Worm (Caenorhabditis elegans) whole organism, young adult: ENCODE data around the gene Y116A8C.468.

Experiments used
- B0035.1 ChIP-seq: sonication (generic microtip); optimal IDR thresholded peaks from 2 replicates; lab custom pipeline; 2016; ENCODE audit warnings: missing genetic modification characterization, mild to moderate bottlenecking, missing compliant biosample characterization, missing genotype, missing genetic modification reagents
- F22D6.2 ChIP-seq: sonication (generic microtip); optimal IDR thresholded peaks from 2 replicates; lab custom pipeline; 2016; ENCODE audit warnings: mild to moderate bottlenecking, missing genetic modification characterization, missing compliant biosample characterization
- F23B12.7 ChIP-seq: sonication (generic microtip); optimal IDR thresholded peaks from 2 replicates; lab custom pipeline; 2017; ENCODE audit warnings: missing genetic modification characterization, mild to moderate bottlenecking, missing compliant biosample characterization, antibody characterized with exemption, moderate library complexity; ENCODE audit not compliant: insufficient read depth
- F55B11.4 ChIP-seq: sonication (generic microtip); optimal IDR thresholded peaks from 2 replicates; lab custom pipeline; 2016; ENCODE audit warnings: missing compliant biosample characterization, missing genetic modification characterization, borderline replicate concordance; ENCODE audit not compliant: insufficient read depth
- T07F8.4 ChIP-seq: sonication (generic microtip); optimal IDR thresholded peaks from 2 replicates; lab custom pipeline; 2016; ENCODE audit warnings: mild to moderate bottlenecking, missing genetic modification characterization, moderate library complexity, missing compliant biosample characterization
- Y79H2A.3 ChIP-seq: fragments of 200-800 bp; sonication (Bioruptor generic); conservative IDR thresholded peaks from 2 replicates; pipeline ENCODE4 v1.3.6; 2022; ENCODE audit warnings: missing genetic modification reagents, missing genetic modification characterization, missing compliant biosample characterization
- athp-1 ChIP-seq: sonication (generic microtip); optimal IDR thresholded peaks from 2 replicates; lab custom pipeline; 2017; ENCODE audit warnings: mild to moderate bottlenecking, missing genetic modification characterization, missing compliant biosample characterization
- attf-5 ChIP-seq: fragments of 200-800 bp; sonication (Bioruptor generic); optimal IDR thresholded peaks from 2 replicates; lab custom pipeline; 2018; ENCODE audit warnings: mild to moderate bottlenecking, missing genetic modification characterization, missing compliant biosample characterization
- attf-6 ChIP-seq: fragments of 200-800 bp; sonication (Bioruptor generic); IDR thresholded peaks from 2 replicates; pipeline ENCODE4 v1.3.6; 2022; ENCODE audit warnings: missing genetic modification reagents, missing genetic modification characterization, missing compliant biosample characterization
- cebp-1 ChIP-seq, 2 experiments: fragments of 200-800 bp in 1 of 2; sonication (Bioruptor generic) in 1 of 2; sonication (generic microtip) in 1 of 2; IDR thresholded peaks in 1 of 2; optimal IDR thresholded peaks in 1 of 2; 2 replicates each; pipeline versions ENCODE4 v1.3.6 to Lab custom; 2017 to 2022; ENCODE audit warnings: missing compliant biosample characterization in 2 of 2, missing genetic modification characterization in 2 of 2, mild to moderate bottlenecking in 1 of 2, missing genetic modification reagents in 1 of 2, moderate library complexity in 1 of 2
- ceh-27 ChIP-seq: fragments of 200-800 bp; sonication (Bioruptor generic); optimal IDR thresholded peaks from 2 replicates; lab custom pipeline; 2018; ENCODE audit warnings: mild to moderate bottlenecking, missing genetic modification characterization, moderate library complexity, missing compliant biosample characterization
- ceh-40 ChIP-seq: fragments of 200-800 bp; sonication (Bioruptor generic); IDR thresholded peaks from 2 replicates; pipeline ENCODE4 v1.3.6; 2022; ENCODE audit warnings: missing genetic modification characterization, missing compliant biosample characterization
- ceh-79 ChIP-seq: sonication (generic microtip); optimal IDR thresholded peaks from 2 replicates; lab custom pipeline; 2017; ENCODE audit warnings: mild to moderate bottlenecking, missing genetic modification characterization, missing compliant biosample characterization
- dox-1 ChIP-seq: fragments of 200-800 bp; sonication (Bioruptor generic); IDR thresholded peaks from 2 replicates; pipeline ENCODE4 v1.3.6; 2022; ENCODE audit warnings: missing genetic modification reagents, missing genetic modification characterization, missing compliant biosample characterization
- dpl-1 ChIP-seq: fragments of 150-350 bp; optimal IDR thresholded peaks from 2 replicates; lab custom pipeline; 2014; ENCODE audit warnings: missing biosample characterization, missing genetic modification reagents, missing genetic modification characterization
- egrh-3 ChIP-seq: fragments of 200-800 bp; sonication (Bioruptor generic); IDR thresholded peaks from 2 replicates; pipeline ENCODE4 v1.3.6; 2022; ENCODE audit warnings: missing genetic modification reagents, missing genetic modification characterization, missing compliant biosample characterization
- ekl-4 ChIP-seq: fragments of 200-800 bp; sonication (Bioruptor generic); IDR thresholded peaks from 2 replicates; pipeline ENCODE4 v1.3.6; 2022; ENCODE audit warnings: missing genetic modification reagents, missing genetic modification characterization, missing compliant biosample characterization
- fkh-3 ChIP-seq: sonication (generic microtip); optimal IDR thresholded peaks from 2 replicates; lab custom pipeline; 2016; ENCODE audit warnings: mild to moderate bottlenecking, missing genetic modification characterization, missing compliant biosample characterization
- gei-17 ChIP-seq: fragments of 200-800 bp; sonication (Bioruptor generic); optimal IDR thresholded peaks from 2 replicates; lab custom pipeline; 2018; ENCODE audit warnings: mild to moderate bottlenecking, missing genetic modification characterization, missing compliant biosample characterization
- hmg-1.2 ChIP-seq: fragments of 200-800 bp; sonication (Bioruptor generic); IDR thresholded peaks from 2 replicates; pipeline ENCODE4 v1.3.6; 2022; ENCODE audit warnings: missing genetic modification reagents, missing genetic modification characterization, missing compliant biosample characterization
- let-607 ChIP-seq, 2 experiments: fragments of 200-800 bp in 1 of 2; sonication (Bioruptor generic) in 1 of 2; sonication (generic microtip) in 1 of 2; optimal IDR thresholded peaks; 2 replicates each; lab custom pipeline; 2016 to 2018; ENCODE audit warnings: mild to moderate bottlenecking in 2 of 2, missing compliant biosample characterization in 2 of 2, missing genetic modification characterization in 2 of 2, moderate library complexity in 2 of 2, missing genotype in 1 of 2
- lin-35 ChIP-seq, 3 experiments: fragments of 150-350 bp in 2 of 3; sonication (generic microtip) in 1 of 3; optimal IDR thresholded peaks; 2 replicates each; lab custom pipeline; 2014 to 2018; ENCODE audit warnings: missing biosample characterization in 3 of 3, missing genetic modification characterization in 3 of 3, missing genetic modification reagents in 3 of 3
- lin-40 ChIP-seq: sonication (generic microtip); optimal IDR thresholded peaks from 2 replicates; lab custom pipeline; 2016; ENCODE audit warnings: missing genetic modification characterization, mild to moderate bottlenecking, missing compliant biosample characterization, missing genotype, missing genetic modification reagents
- madf-3 ChIP-seq: fragments of 200-800 bp; sonication (Bioruptor generic); IDR thresholded peaks from 2 replicates; pipeline ENCODE4 v1.3.6; 2022; ENCODE audit warnings: missing genetic modification reagents, missing genetic modification characterization, missing compliant biosample characterization
- madf-6 ChIP-seq: fragments of 200-800 bp; sonication (Bioruptor generic); IDR thresholded peaks from 2 replicates; pipeline ENCODE4 v1.3.6; 2022; ENCODE audit warnings: missing genetic modification reagents, missing genetic modification characterization, missing compliant biosample characterization
- madf-8 ChIP-seq: fragments of 200-800 bp; sonication (Bioruptor generic); conservative IDR thresholded peaks from 2 replicates; pipeline ENCODE4 v1.3.6; 2022; ENCODE audit warnings: missing genetic modification reagents, missing genetic modification characterization, missing compliant biosample characterization
- nhr-80 ChIP-seq: sonication (generic microtip); optimal IDR thresholded peaks from 2 replicates; lab custom pipeline; 2016; ENCODE audit warnings: missing genetic modification characterization, missing compliant biosample characterization
- pbrm-1 ChIP-seq: fragments of 200-800 bp; sonication (Bioruptor generic); IDR thresholded peaks from 2 replicates; pipeline ENCODE4 v1.3.6; 2022; ENCODE audit warnings: missing genetic modification reagents, missing genetic modification characterization, missing compliant biosample characterization
- rcor-1 ChIP-seq: fragments of 200-800 bp; sonication (Bioruptor generic); IDR thresholded peaks from 2 replicates; pipeline ENCODE4 v1.3.6; 2022; ENCODE audit warnings: missing genetic modification reagents, missing genetic modification characterization, missing compliant biosample characterization
- rec-8 ChIP-seq, 2 experiments: sonication (generic microtip); optimal IDR thresholded peaks; 2 replicates each; lab custom pipeline; 2016; ENCODE audit warnings: mild to moderate bottlenecking in 2 of 2, missing genetic modification characterization in 2 of 2, missing genetic modification reagents in 2 of 2, missing genotype in 2 of 2, missing biosample characterization in 1 of 2, missing compliant biosample characterization in 1 of 2, moderate library complexity in 1 of 2
- rpc-1 ChIP-seq, 2 experiments: fragments of 150-350 bp in 1 of 2; sonication (generic microtip) in 1 of 2; optimal IDR thresholded peaks; 2 replicates each; lab custom pipeline; 2014 to 2018; ENCODE audit warnings: missing biosample characterization in 1 of 2, missing genetic modification characterization in 1 of 2, missing genetic modification reagents in 1 of 2, missing genotype in 1 of 2
- sdz-38 ChIP-seq: sonication (generic microtip); optimal IDR thresholded peaks from 2 replicates; lab custom pipeline; 2016; ENCODE audit warnings: missing genotype, missing genetic modification characterization, missing compliant biosample characterization
- snpc-1.1 ChIP-seq: sonication (generic microtip); optimal IDR thresholded peaks from 2 replicates; lab custom pipeline; 2017; ENCODE audit warnings: missing genetic modification characterization, mild to moderate bottlenecking, missing compliant biosample characterization, antibody characterized with exemption, moderate library complexity, missing genotype, missing genetic modification reagents; ENCODE audit not compliant: insufficient read depth
- snpc-1.3 ChIP-seq: sonication (generic microtip); optimal IDR thresholded peaks from 2 replicates; lab custom pipeline; 2017; ENCODE audit warnings: missing genetic modification characterization, mild to moderate bottlenecking, missing compliant biosample characterization, antibody characterized with exemption, moderate library complexity, missing genotype, missing genetic modification reagents; ENCODE audit not compliant: insufficient read depth
- snpc-3.4 ChIP-seq: sonication (generic microtip); optimal IDR thresholded peaks from 2 replicates; lab custom pipeline; 2017; ENCODE audit warnings: missing genetic modification characterization, mild to moderate bottlenecking, missing compliant biosample characterization, antibody characterized with exemption, moderate library complexity, missing genotype, missing genetic modification reagents
- snpc-4 ChIP-seq, 5 experiments: fragments of 150-350 bp in 1 of 5; sonication (generic microtip) in 4 of 5; optimal IDR thresholded peaks; 2 replicates each; lab custom pipeline; 2014 to 2018; ENCODE audit warnings: missing genetic modification characterization in 5 of 5, missing biosample characterization in 3 of 5, antibody characterized with exemption in 2 of 5, mild to moderate bottlenecking in 2 of 5, missing compliant biosample characterization in 2 of 5, missing genotype in 2 of 5, moderate library complexity in 2 of 5, missing genetic modification reagents in 1 of 5
- sptf-2 ChIP-seq: fragments of 200-800 bp; sonication (Bioruptor generic); optimal IDR thresholded peaks from 2 replicates; lab custom pipeline; 2018; ENCODE audit warnings: mild to moderate bottlenecking, missing genetic modification characterization, missing compliant biosample characterization
- tbp1 ChIP-seq: fragments of 200-800 bp; sonication (Bioruptor generic); optimal IDR thresholded peaks from 2 replicates; lab custom pipeline; 2018; ENCODE audit warnings: mild to moderate bottlenecking, missing genetic modification characterization, missing compliant biosample characterization
- unc-130 ChIP-seq: sonication (generic microtip); optimal IDR thresholded peaks from 2 replicates; lab custom pipeline; 2016; ENCODE audit warnings: missing genetic modification reagents, missing genetic modification characterization, missing compliant biosample characterization
- unc-62 ChIP-seq: fragments of 150-350 bp; optimal IDR thresholded peaks from 2 replicates; lab custom pipeline; 2014; ENCODE audit warnings: missing biosample characterization, missing genetic modification reagents, missing genetic modification characterization
- zim-3 ChIP-seq: sonication (generic microtip); optimal IDR thresholded peaks from 2 replicates; lab custom pipeline; 2017; ENCODE audit warnings: mild to moderate bottlenecking, missing genetic modification characterization, moderate library complexity, missing compliant biosample characterization
- ztf-18 ChIP-seq: sonication (generic microtip); optimal IDR thresholded peaks from 2 replicates; lab custom pipeline; 2016; ENCODE audit warnings: missing genotype, mild to moderate bottlenecking, missing genetic modification characterization, missing compliant biosample characterization
- ztf-25 ChIP-seq: fragments of 200-800 bp; sonication (Bioruptor generic); IDR thresholded peaks from 2 replicates; pipeline ENCODE4 v1.3.6; 2022; ENCODE audit warnings: missing genetic modification reagents, missing genetic modification characterization, missing compliant biosample characterization
- ztf-28 ChIP-seq: fragments of 200-800 bp; sonication (Bioruptor generic); IDR thresholded peaks from 2 replicates; pipeline ENCODE4 v1.3.6; 2022; ENCODE audit warnings: missing genetic modification reagents, missing genetic modification characterization, missing compliant biosample characterization
- ztf-6 ChIP-seq: fragments of 200-800 bp; sonication (Bioruptor generic); IDR thresholded peaks from 2 replicates; pipeline ENCODE4 v1.3.6; 2022; ENCODE audit warnings: missing genetic modification reagents, missing genetic modification characterization, missing compliant biosample characterization

Gene Y116A8C.468

ce11 chrIV:16946746-16947145, 28.6 kb downstream of the Y116A8C.468 start, which contains the start of the genes Y116A8C.9 and arf-6:
Gene Y116A8C.9 (minus strand): TSS chrIV:16946800.
Gene arf-6 (plus strand): TSS chrIV:16947120.
- TF ChIP-seq ztf-6 (GFP tag; lab: Robert Waterston, UW) (no peak), rec-8 (tag; optimal IDR thresholded peaks at IDR 0.05; lab: Kevin White, UChicago) (peak in 1 of 2 experiments; percentile 1), madf-6 (GFP tag; lab: Robert Waterston, UW) (peak; percentile 56; the same call in 1 of the 2 replicates), sptf-2 (GFP tag; lab: Kevin White, UChicago) (no peak), zim-3 (tag; lab: Kevin White, UChicago) (no peak), madf-8 (GFP tag; lab: Robert Waterston, UW) (no peak), ekl-4 (GFP tag; lab: Robert Waterston, UW) (0 out of 2 replicates have a peak, but pooled peaks have one; percentile 33), snpc-1.1 (tag; lab: Kevin White, UChicago) (peak; percentile 70), F23B12.7 (peak; percentile 49), ztf-25 (GFP tag; lab: Robert Waterston, UW) (no peak), ceh-27 (GFP tag; lab: Kevin White, UChicago) (peak; percentile 56), snpc-1.3 (tag; lab: Kevin White, UChicago) (peak; percentile 89), attf-6 (GFP tag; lab: Robert Waterston, UW) (peak; percentile 86), ceh-79 (tag; lab: Kevin White, UChicago) (no peak), attf-5 (peak; percentile 64), dpl-1 (GFP tag; lab: Kevin White, UChicago) (no peak), snpc-3.4 (tag; lab: Kevin White, UChicago) (peak; percentile 69), lin-40 (tag; lab: Kevin White, UChicago) (peak; percentile 58), madf-3 (GFP tag; lab: Robert Waterston, UW) (0 out of 2 replicates have a peak, but pooled peaks have one; percentile 55), F55B11.4 (tag; lab: Kevin White, UChicago) (no peak), F22D6.2 (tag; lab: Kevin White, UChicago) (no peak), B0035.1 (tag; lab: Kevin White, UChicago) (no peak), lin-35 (GFP tag; optimal IDR thresholded peaks at IDR 0.05; lab: Kevin White, UChicago) (peak in 1 of 3 experiments; percentile 37), tbp1 (peak; percentile 55), ztf-18 (tag; lab: Kevin White, UChicago) (no peak), ztf-28 (peak; percentile 8; the same call in 1 of the 2 replicates), snpc-4 (GFP tag; optimal IDR thresholded peaks at IDR 0.05; lab: Kevin White, UChicago) (peak; percentile 77), snpc-4 (tag; optimal IDR thresholded peaks at IDR 0.05; lab: Kevin White, UChicago) (peak; percentile 7 to 89 (median 88)), gei-17 (GFP tag; lab: Kevin White, UChicago) (no peak), rpc-1 (optimal IDR thresholded peaks at IDR 0.05; lab: Kevin White, UChicago) (peak; percentile 42), rpc-1 (tag; optimal IDR thresholded peaks at IDR 0.05; lab: Kevin White, UChicago) (no peak), fkh-3 (tag; lab: Kevin White, UChicago) (no peak), dox-1 (GFP tag; lab: Robert Waterston, UW) (peak; percentile 71), T07F8.4 (tag; lab: Kevin White, UChicago) (no peak), ceh-40 (GFP tag; lab: Robert Waterston, UW) (no peak), rcor-1 (GFP tag; lab: Robert Waterston, UW) (0 out of 2 replicates have a peak, but pooled peaks have one; percentile 20), unc-130 (GFP tag; lab: Kevin White, UChicago) (peak; percentile 40), pbrm-1 (GFP tag; lab: Robert Waterston, UW) (peak; percentile 62), nhr-80 (tag; lab: Kevin White, UChicago) (no peak), cebp-1 (GFP tag; IDR thresholded peaks at IDR 0.05; lab: Robert Waterston, UW) (no peak), cebp-1 (tag; optimal IDR thresholded peaks at IDR 0.05; lab: Kevin White, UChicago) (peak; percentile 56), athp-1 (tag; lab: Kevin White, UChicago) (peak; percentile 70), sdz-38 (tag; lab: Kevin White, UChicago) (no peak), let-607 (tag; optimal IDR thresholded peaks at IDR 0.05; lab: Kevin White, UChicago) (peak in 1 of 2 experiments; percentile 11), Y79H2A.3 (GFP tag; lab: Robert Waterston, UW) (no peak), hmg-1.2 (GFP tag; lab: Robert Waterston, UW) (0 out of 2 replicates have a peak, but pooled peaks have one; percentile 18), egrh-3 (GFP tag; lab: Robert Waterston, UW) (no peak), unc-62 (GFP tag; lab: Kevin White, UChicago) (no peak)
